Worm (Caenorhabditis elegans): ENCODE data around the gene gldc-1.

Gene gldc-1

ce11 chrII:6025647-6026046 lies 24.6 kb upstream of the gldc-1 start:
- TF ChIP-seq pqm-1 (tag; optimal IDR thresholded peaks at IDR 0.05), result peak; percentile 51
- TF ChIP-seq tbx-2 (tag; optimal IDR thresholded peaks at IDR 0.05), result no peak
- no peak for TF ChIP-seq fos-1 (tag; optimal IDR thresholded peaks at IDR 0.05)
- no peak for TF ChIP-seq ZK546.5 (tag; optimal IDR thresholded peaks at IDR 0.05)
- no peak for TF ChIP-seq ceh-16 (tag; optimal IDR thresholded peaks at IDR 0.05)
- peak; percentile 49 for TF ChIP-seq pha-4 (tag; optimal IDR thresholded peaks at IDR 0.05)
- no peak for TF ChIP-seq unc-62 (GFP tag; optimal IDR thresholded peaks at IDR 0.05)
- no peak for TF ChIP-seq snpc-4 (tag; optimal IDR thresholded peaks at IDR 0.05)
- TF ChIP-seq elt-3 (tag; optimal IDR thresholded peaks at IDR 0.05), result no peak
- no peak for TF ChIP-seq egl-27 (tag; optimal IDR thresholded peaks at IDR 0.05)
- TF ChIP-seq jun-1 (tag; optimal IDR thresholded peaks at IDR 0.05), result no peak
- TF ChIP-seq elt-2 (tag; optimal IDR thresholded peaks at IDR 0.05), result peak; percentile 90
- no peak for TF ChIP-seq nhr-11 (tag; optimal IDR thresholded peaks at IDR 0.05)

ce11 chrII:6026646-6027045 lies 23.6 kb upstream of the gldc-1 start:
- TF ChIP-seq nhr-28 (tag; optimal IDR thresholded peaks at IDR 0.05), result no peak
- no peak for TF ChIP-seq ama-1 (optimal IDR thresholded peaks at IDR 0.05)
- TF ChIP-seq jun-1 (tag; optimal IDR thresholded peaks at IDR 0.05), result peak; percentile 92
- peak; percentile 87 for TF ChIP-seq pha-4 (tag; optimal IDR thresholded peaks at IDR 0.05)
- peak; percentile 76 for TF ChIP-seq skn-1 (tag; optimal IDR thresholded peaks at IDR 0.05)
- TF ChIP-seq lsy-12 (tag; optimal IDR thresholded peaks at IDR 0.05), result no peak
- no peak for TF ChIP-seq nhr-77 (tag; optimal IDR thresholded peaks at IDR 0.05)
- no peak for TF ChIP-seq nhr-76 (tag; optimal IDR thresholded peaks at IDR 0.05)
- no peak for TF ChIP-seq mdl-1 (tag; optimal IDR thresholded peaks at IDR 0.05)
- TF ChIP-seq lin-15B (tag; optimal IDR thresholded peaks at IDR 0.05), result no peak
- no peak for TF ChIP-seq unc-39 (tag; optimal IDR thresholded peaks at IDR 0.05)
- TF ChIP-seq ceh-9 (tag; optimal IDR thresholded peaks at IDR 0.05), result no peak
- peak; percentile 100 for TF ChIP-seq elt-2 (tag; optimal IDR thresholded peaks at IDR 0.05)
- TF ChIP-seq egl-27 (tag; optimal IDR thresholded peaks at IDR 0.05), result peak; percentile 69
- TF ChIP-seq ceh-28 (tag; optimal IDR thresholded peaks at IDR 0.05), result peak; percentile 46
- no peak for TF ChIP-seq R02D3.7 (tag; optimal IDR thresholded peaks at IDR 0.05)
- peak; percentile 100 for TF ChIP-seq pqm-1 (tag; optimal IDR thresholded peaks at IDR 0.05)
- TF ChIP-seq nhr-237 (tag; optimal IDR thresholded peaks at IDR 0.05), result no peak

ce11 chrII:6028594-6029141 lies 21.6 kb upstream of the gldc-1 start:
- TF ChIP-seq pqm-1 (tag; optimal IDR thresholded peaks at IDR 0.05) (no peak), nfya-1 (tag; optimal IDR thresholded peaks at IDR 0.05; ENCODE audit: insufficient read depth) (peak; percentile 22), egl-5 (tag; optimal IDR thresholded peaks at IDR 0.05) (peak; percentile 35), nhr-11 (tag; optimal IDR thresholded peaks at IDR 0.05) (peak; percentile 35), lin-39 (tag; optimal IDR thresholded peaks at IDR 0.05) (peak; percentile 36)

- TF ChIP-seq nhr-77 (tag; optimal IDR thresholded peaks at IDR 0.05) (no peak), lin-15B (tag; optimal IDR thresholded peaks at IDR 0.05) (no peak), jun-1 (tag; optimal IDR thresholded peaks at IDR 0.05) (no peak), fkh-2 (tag; optimal IDR thresholded peaks at IDR 0.05) (no peak), ZK546.5 (tag; optimal IDR thresholded peaks at IDR 0.05) (no peak), fkh-10 (GFP tag; optimal IDR thresholded peaks at IDR 0.05) (no peak), zag-1 (tag; optimal IDR thresholded peaks at IDR 0.05) (no peak), pha-4 (tag; optimal IDR thresholded peaks at IDR 0.05) (no peak), nhr-28 (tag; optimal IDR thresholded peaks at IDR 0.05) (no peak), R02D3.7 (tag; optimal IDR thresholded peaks at IDR 0.05) (no peak), ztf-11 (tag; optimal IDR thresholded peaks at IDR 0.05) (no peak), ceh-28 (tag; optimal IDR thresholded peaks at IDR 0.05) (no peak), snpc-4 (tag; optimal IDR thresholded peaks at IDR 0.05) (no peak)
Measured at ce11 chrII:6031106-6031505, 19.1 kb upstream of the gldc-1 start, which contains the start of gene frpr-16. Gene frpr-16 (minus strand): TSS chrII:6031206.

- TF ChIP-seq nhr-76 (tag; optimal IDR thresholded peaks at IDR 0.05) (no peak), ama-1 (optimal IDR thresholded peaks at IDR 0.05) (no peak), fkh-2 (tag; optimal IDR thresholded peaks at IDR 0.05) (no peak), zag-1 (tag; optimal IDR thresholded peaks at IDR 0.05) (no peak), elt-1 (tag; optimal IDR thresholded peaks at IDR 0.05) (no peak), daf-12 (tag; optimal IDR thresholded peaks at IDR 0.05) (no peak), egl-27 (tag; optimal IDR thresholded peaks at IDR 0.05) (no peak), tbx-2 (tag; optimal IDR thresholded peaks at IDR 0.05) (no peak), ZK546.5 (tag; optimal IDR thresholded peaks at IDR 0.05) (no peak), ceh-82 (tag; optimal IDR thresholded peaks at IDR 0.05) (no peak), ztf-4 (tag; optimal IDR thresholded peaks at IDR 0.05) (no peak), fkh-10 (GFP tag; optimal IDR thresholded peaks at IDR 0.05) (no peak), unc-62 (GFP tag; optimal IDR thresholded peaks at IDR 0.05) (no peak), R02D3.7 (tag; optimal IDR thresholded peaks at IDR 0.05) (no peak), nhr-25 (tag; optimal IDR thresholded peaks at IDR 0.05) (no peak), nhr-12 (tag; optimal IDR thresholded peaks at IDR 0.05) (no peak), nfya-1 (tag; optimal IDR thresholded peaks at IDR 0.05; ENCODE audit: insufficient read depth) (no peak), nhr-28 (tag; optimal IDR thresholded peaks at IDR 0.05) (no peak), lin-15B (tag; optimal IDR thresholded peaks at IDR 0.05) (no peak)
Measured at ce11 chrII:6043166-6043565, 7.1 kb upstream of the gldc-1 start, which contains the start of gene R12C12.10. Gene R12C12.10 (minus strand): TSS chrII:6043266.

Data from whole organism, L3 larva.